Worm (Caenorhabditis elegans) whole organism, L3 larva: ENCODE data around the gene T28D6.6.

Experiments
- ama-1 ChIP-seq: fragments of 150-350 bp; optimal IDR thresholded peaks from 2 replicates; lab custom pipeline; 2018
- daf-12 ChIP-seq: fragments of 150-350 bp; optimal IDR thresholded peaks from 2 replicates; lab custom pipeline; 2014; ENCODE audit warnings: missing biosample characterization, missing genetic modification reagents, missing genetic modification characterization
- egl-27 ChIP-seq: sonication (generic microtip); optimal IDR thresholded peaks from 4 replicates; lab custom pipeline; 2017; ENCODE audit warnings: missing biosample characterization, missing genetic modification reagents, missing genetic modification characterization
- jun-1 ChIP-seq: fragments of 150-350 bp; optimal IDR thresholded peaks from 2 replicates; lab custom pipeline; 2014; ENCODE audit warnings: missing biosample characterization, missing genetic modification reagents, missing genetic modification characterization
- lsy-12 ChIP-seq: sonication (generic microtip); optimal IDR thresholded peaks from 2 replicates; lab custom pipeline; 2016; ENCODE audit warnings: mild to moderate bottlenecking, missing genetic modification characterization, missing compliant biosample characterization
- nhr-237 ChIP-seq: fragments of 150-350 bp; optimal IDR thresholded peaks from 2 replicates; lab custom pipeline; 2014; ENCODE audit warnings: missing biosample characterization, missing genetic modification characterization
- pha-4 ChIP-seq: fragments of 150-350 bp; optimal IDR thresholded peaks from 2 replicates; lab custom pipeline; 2014; ENCODE audit warnings: missing biosample characterization, missing genetic modification reagents, missing genetic modification characterization
- skn-1 ChIP-seq: fragments of 150-350 bp; optimal IDR thresholded peaks from 2 replicates; lab custom pipeline; 2014; ENCODE audit warnings: missing biosample characterization, missing genetic modification characterization
- ztf-11 ChIP-seq: fragments of 150-350 bp; optimal IDR thresholded peaks from 2 replicates; lab custom pipeline; 2014; ENCODE audit warnings: missing biosample characterization, missing genetic modification characterization
- ztf-4 ChIP-seq: fragments of 150-350 bp; optimal IDR thresholded peaks from 2 replicates; lab custom pipeline; 2014; ENCODE audit warnings: missing biosample characterization, missing genetic modification characterization

ce11 chrIII:11350107-11350826 lies 7.4 kb upstream of the T28D6.6 start:
- TF ChIP-seq skn-1 (tag; lab: Kevin White, UChicago) (no peak), ama-1 (lab: Kevin White, UChicago) (no peak), jun-1 (tag; lab: Kevin White, UChicago) (no peak), egl-27 (no peak), lsy-12 (tag; lab: Kevin White, UChicago) (no peak), pha-4 (tag; lab: Kevin White, UChicago) (no peak), ztf-4 (tag; lab: Kevin White, UChicago) (no peak), daf-12 (tag; lab: Kevin White, UChicago) (no peak), ztf-11 (tag; lab: Kevin White, UChicago) (no peak), nhr-237 (tag; lab: Kevin White, UChicago) (no peak)
